Fruit fly (Drosophila melanogaster) whole organism, prepupa: ENCODE measurements around the gene Spn28F.

Experiments
- CG10669 ChIP-seq: fragments of 200-800 bp; sonication (Bioruptor generic); optimal IDR thresholded peaks from 3 replicates; lab custom pipeline; 2018; ENCODE audit warnings: missing biosample characterization, mild to moderate bottlenecking, missing genetic modification characterization, moderate library complexity
- CG11294 ChIP-seq: fragments of 200-800 bp; sonication (Bioruptor generic); IDR thresholded peaks from 2 replicates; pipeline ENCODE4 v1.3.6; 2022; ENCODE audit warnings: missing biosample characterization, missing genetic modification characterization
- CG11762 ChIP-seq: fragments of 200-800 bp; sonication (Bioruptor generic); optimal IDR thresholded peaks from 3 replicates; lab custom pipeline; 2016; ENCODE audit warnings: missing biosample characterization, missing genetic modification characterization; ENCODE audit not compliant: insufficient read depth
- CG15336 ChIP-seq: fragments of 200-800 bp; sonication (Bioruptor generic); IDR thresholded peaks from 2 replicates; pipeline ENCODE4 v1.3.6; 2022; ENCODE audit warnings: missing biosample characterization, missing genetic modification characterization
- CG16779 ChIP-seq: fragments of 200-800 bp; sonication (Bioruptor generic); optimal IDR thresholded peaks from 3 replicates; lab custom pipeline; 2017; ENCODE audit warnings: missing biosample characterization, mild to moderate bottlenecking, missing genetic modification characterization
- CG3032 ChIP-seq: fragments of 200-800 bp; optimal IDR thresholded peaks from 2 replicates; lab custom pipeline; 2019; ENCODE audit warnings: missing biosample characterization, mild to moderate bottlenecking, missing genetic modification characterization, moderate library complexity
- CG31627 ChIP-seq: fragments of 200-800 bp; sonication (Bioruptor generic); optimal IDR thresholded peaks from 3 replicates; lab custom pipeline; 2016; ENCODE audit warnings: missing biosample characterization, missing genetic modification characterization
- CG32006 ChIP-seq: fragments of 200-800 bp; sonication (Bioruptor generic); optimal IDR thresholded peaks from 3 replicates; lab custom pipeline; 2017; ENCODE audit warnings: missing biosample characterization, mild to moderate bottlenecking, missing genetic modification characterization
- CG34406 ChIP-seq: fragments of 200-800 bp; sonication (Bioruptor generic); optimal IDR thresholded peaks from 3 replicates; lab custom pipeline; 2016; ENCODE audit warnings: missing biosample characterization, missing genetic modification characterization
- CG3919 ChIP-seq: fragments of 200-800 bp; sonication (Bioruptor generic); optimal IDR thresholded peaks from 3 replicates; lab custom pipeline; 2016; ENCODE audit warnings: missing biosample characterization, missing genetic modification characterization
- CG4318 ChIP-seq: fragments of 200-800 bp; sonication (Bioruptor generic); optimal IDR thresholded peaks from 3 replicates; lab custom pipeline; 2017; ENCODE audit warnings: missing biosample characterization, mild to moderate bottlenecking, missing genetic modification characterization
- CG6163 ChIP-seq: fragments of 200-800 bp; sonication (Bioruptor generic); IDR thresholded peaks from 3 replicates; pipeline ENCODE4 v1.3.6; 2022; ENCODE audit warnings: missing biosample characterization, missing genetic modification characterization
- CG6276 ChIP-seq: fragments of 200-800 bp; sonication (Bioruptor generic); optimal IDR thresholded peaks from 2 replicates; lab custom pipeline; 2017; ENCODE audit warnings: missing biosample characterization, mild to moderate bottlenecking, missing genetic modification characterization
- CG6792 ChIP-seq: fragments of 200-800 bp; sonication (Bioruptor generic); optimal IDR thresholded peaks from 3 replicates; lab custom pipeline; 2016; ENCODE audit warnings: missing biosample characterization, missing genetic modification characterization
- CG6808 ChIP-seq: fragments of 200-800 bp; sonication (Bioruptor generic); optimal IDR thresholded peaks from 3 replicates; lab custom pipeline; 2017; ENCODE audit warnings: missing biosample characterization, missing genetic modification characterization, mild to moderate bottlenecking, moderate library complexity, missing genetic modification reagents
- CG6854 ChIP-seq: fragments of 200-800 bp; sonication (Bioruptor generic); optimal IDR thresholded peaks from 2 replicates; lab custom pipeline; 2017; ENCODE audit warnings: missing biosample characterization, mild to moderate bottlenecking, missing genetic modification characterization
- CG8119 ChIP-seq: fragments of 200-800 bp; sonication (Bioruptor generic); IDR thresholded peaks from 3 replicates; pipeline ENCODE4 v1.3.6; 2022; ENCODE audit warnings: missing biosample characterization, missing genetic modification characterization
- CG8319 ChIP-seq: fragments of 200-800 bp; sonication (Bioruptor generic); optimal IDR thresholded peaks from 3 replicates; lab custom pipeline; 2016; ENCODE audit warnings: missing biosample characterization, missing genetic modification characterization
- CG8632 ChIP-seq: fragments of 200-800 bp; sonication (Bioruptor generic); optimal IDR thresholded peaks from 3 replicates; lab custom pipeline; 2016; ENCODE audit warnings: missing biosample characterization, missing genetic modification characterization
- CG9139 ChIP-seq: fragments of 200-800 bp; sonication (Bioruptor generic); optimal IDR thresholded peaks from 3 replicates; lab custom pipeline; 2017; ENCODE audit warnings: missing biosample characterization, mild to moderate bottlenecking, missing genetic modification characterization
- Eip75B ChIP-seq: fragments of 200-800 bp; sonication (Bioruptor generic); optimal IDR thresholded peaks from 3 replicates; lab custom pipeline; 2016; ENCODE audit warnings: missing biosample characterization, missing genetic modification characterization
- Eip78C ChIP-seq: fragments of 200-800 bp; sonication (Bioruptor generic); peaks from one replicate; lab custom pipeline; 2016; ENCODE audit warnings: missing biosample characterization, missing genetic modification characterization
- Eip93F ChIP-seq: fragments of 200-800 bp; sonication (Bioruptor generic); optimal IDR thresholded peaks from 2 replicates; lab custom pipeline; 2016; ENCODE audit warnings: missing biosample characterization, mild to moderate bottlenecking, missing genetic modification characterization
- Ets21C ChIP-seq: fragments of 200-800 bp; sonication (Bioruptor generic); optimal IDR thresholded peaks from 3 replicates; lab custom pipeline; 2016; ENCODE audit warnings: missing biosample characterization, missing genetic modification characterization
- Ets96B ChIP-seq: fragments of 200-800 bp; optimal IDR thresholded peaks from 2 replicates; lab custom pipeline; 2019; ENCODE audit warnings: missing biosample characterization, mild to moderate bottlenecking, missing genetic modification characterization, moderate library complexity
- Gug ChIP-seq: fragments of 200-800 bp; sonication (Bioruptor generic); IDR thresholded peaks from 2 replicates; pipeline ENCODE4 v1.3.6; 2022; ENCODE audit warnings: missing biosample characterization, missing genetic modification characterization
- Hr38 ChIP-seq: sonication (Bioruptor generic); optimal IDR thresholded peaks from 2 replicates; lab custom pipeline; 2016; ENCODE audit warnings: missing biosample characterization, missing genetic modification characterization
- Hr39 ChIP-seq: fragments of 200-800 bp; sonication (Bioruptor generic); optimal IDR thresholded peaks from 2 replicates; lab custom pipeline; 2016; ENCODE audit warnings: missing biosample characterization, missing genetic modification characterization
- Hr4 ChIP-seq: fragments of 200-800 bp; sonication (Bioruptor generic); optimal IDR thresholded peaks from 3 replicates; lab custom pipeline; 2016; ENCODE audit warnings: missing biosample characterization, missing genetic modification characterization
- Lpt ChIP-seq: fragments of 200-800 bp; sonication (Bioruptor generic); optimal IDR thresholded peaks from 3 replicates; lab custom pipeline; 2016; ENCODE audit warnings: missing biosample characterization, missing genetic modification characterization
- Met ChIP-seq: fragments of 200-800 bp; sonication (Bioruptor generic); optimal IDR thresholded peaks from 3 replicates; lab custom pipeline; 2016; ENCODE audit warnings: missing biosample characterization, missing genetic modification characterization
- OdsH ChIP-seq: fragments of 200-800 bp; sonication (Bioruptor generic); optimal IDR thresholded peaks from 3 replicates; lab custom pipeline; 2016; ENCODE audit warnings: missing biosample characterization, missing genetic modification characterization
- Smox ChIP-seq: fragments of 200-800 bp; sonication (Bioruptor generic); optimal IDR thresholded peaks from 3 replicates; lab custom pipeline; 2016; ENCODE audit warnings: missing biosample characterization, missing genetic modification characterization
- Sox102F ChIP-seq: fragments of 200-800 bp; sonication (Bioruptor generic); optimal IDR thresholded peaks from 2 replicates; lab custom pipeline; 2016; ENCODE audit warnings: missing biosample characterization, mild to moderate bottlenecking, missing genetic modification characterization
- Sox14 ChIP-seq: fragments of 200-800 bp; sonication (Bioruptor generic); optimal IDR thresholded peaks from 3 replicates; lab custom pipeline; 2016; ENCODE audit warnings: missing biosample characterization, missing genetic modification characterization
- Sox15 ChIP-seq: fragments of 200-800 bp; sonication (Bioruptor generic); optimal IDR thresholded peaks from 3 replicates; lab custom pipeline; 2016; ENCODE audit warnings: missing biosample characterization, missing genetic modification characterization
- achi ChIP-seq: fragments of 200-800 bp; sonication (Bioruptor generic); optimal IDR thresholded peaks from 3 replicates; lab custom pipeline; 2016; ENCODE audit warnings: missing biosample characterization, missing genetic modification characterization
- acj6 ChIP-seq: fragments of 200-800 bp; sonication (Bioruptor generic); optimal IDR thresholded peaks from 3 replicates; lab custom pipeline; 2016; ENCODE audit warnings: missing biosample characterization, missing genetic modification characterization
- cyc ChIP-seq: fragments of 200-800 bp; sonication (Bioruptor generic); optimal IDR thresholded peaks from 3 replicates; lab custom pipeline; 2016; ENCODE audit warnings: missing biosample characterization, missing genetic modification characterization
- dac ChIP-seq: fragments of 200-800 bp; sonication (Bioruptor generic); optimal IDR thresholded peaks from 2 replicates; lab custom pipeline; 2017; ENCODE audit warnings: missing biosample characterization, mild to moderate bottlenecking, missing genetic modification characterization
- dsx ChIP-seq: fragments of 200-800 bp; optimal IDR thresholded peaks from 3 replicates; lab custom pipeline; 2019; ENCODE audit warnings: missing biosample characterization, mild to moderate bottlenecking, missing genetic modification characterization, moderate library complexity; ENCODE audit not compliant: poor library complexity, severe bottlenecking
- eg ChIP-seq: fragments of 200-800 bp; sonication (Bioruptor generic); IDR thresholded peaks from 3 replicates; pipeline ENCODE4 v1.3.6; 2022; ENCODE audit warnings: missing biosample characterization, missing genetic modification characterization
- esn ChIP-seq: fragments of 200-800 bp; sonication (Bioruptor generic); optimal IDR thresholded peaks from 2 replicates; lab custom pipeline; 2016; ENCODE audit warnings: missing biosample characterization, mild to moderate bottlenecking, missing genetic modification characterization, moderate library complexity
- fd59A ChIP-seq: fragments of 200-800 bp; sonication (Bioruptor generic); optimal IDR thresholded peaks from 2 replicates; lab custom pipeline; 2017; ENCODE audit warnings: missing biosample characterization, mild to moderate bottlenecking, missing genetic modification characterization, missing genetic modification reagents
- fd85E ChIP-seq: fragments of 200-800 bp; sonication (Bioruptor generic); optimal IDR thresholded peaks from 3 replicates; lab custom pipeline; 2016; ENCODE audit warnings: missing biosample characterization, missing genetic modification characterization
- fkh ChIP-seq: fragments of 200-800 bp; sonication (Bioruptor generic); optimal IDR thresholded peaks from 3 replicates; lab custom pipeline; 2017; ENCODE audit warnings: missing biosample characterization, mild to moderate bottlenecking, missing genetic modification characterization, moderate library complexity
- lz ChIP-seq: fragments of 200-800 bp; sonication (Bioruptor generic); optimal IDR thresholded peaks from 3 replicates; lab custom pipeline; 2016; ENCODE audit warnings: missing biosample characterization, missing genetic modification characterization
- net ChIP-seq: fragments of 200-800 bp; sonication (Bioruptor generic); optimal IDR thresholded peaks from 3 replicates; lab custom pipeline; 2016; ENCODE audit warnings: missing biosample characterization, missing genetic modification characterization
- salr ChIP-seq, 2 experiments: fragments of 200-800 bp; sonication (Bioruptor generic); optimal IDR thresholded peaks; 3 replicates each; lab custom pipeline; 2016 to 2018; ENCODE audit warnings: missing biosample characterization in 2 of 2, missing genetic modification characterization in 2 of 2, mild to moderate bottlenecking in 1 of 2
- svp ChIP-seq: fragments of 200-800 bp; sonication (Bioruptor generic); peaks from one replicate; lab custom pipeline; 2016; ENCODE audit warnings: missing biosample characterization, missing genetic modification characterization
- topi ChIP-seq: fragments of 200-800 bp; sonication (Bioruptor generic); optimal IDR thresholded peaks from 3 replicates; lab custom pipeline; 2016; ENCODE audit warnings: missing biosample characterization, missing genetic modification characterization
- vri ChIP-seq: fragments of 200-800 bp; sonication (Bioruptor generic); optimal IDR thresholded peaks from 3 replicates; lab custom pipeline; 2016; ENCODE audit warnings: missing biosample characterization, mild to moderate bottlenecking, missing genetic modification characterization

Spn28F gene

DNA sequence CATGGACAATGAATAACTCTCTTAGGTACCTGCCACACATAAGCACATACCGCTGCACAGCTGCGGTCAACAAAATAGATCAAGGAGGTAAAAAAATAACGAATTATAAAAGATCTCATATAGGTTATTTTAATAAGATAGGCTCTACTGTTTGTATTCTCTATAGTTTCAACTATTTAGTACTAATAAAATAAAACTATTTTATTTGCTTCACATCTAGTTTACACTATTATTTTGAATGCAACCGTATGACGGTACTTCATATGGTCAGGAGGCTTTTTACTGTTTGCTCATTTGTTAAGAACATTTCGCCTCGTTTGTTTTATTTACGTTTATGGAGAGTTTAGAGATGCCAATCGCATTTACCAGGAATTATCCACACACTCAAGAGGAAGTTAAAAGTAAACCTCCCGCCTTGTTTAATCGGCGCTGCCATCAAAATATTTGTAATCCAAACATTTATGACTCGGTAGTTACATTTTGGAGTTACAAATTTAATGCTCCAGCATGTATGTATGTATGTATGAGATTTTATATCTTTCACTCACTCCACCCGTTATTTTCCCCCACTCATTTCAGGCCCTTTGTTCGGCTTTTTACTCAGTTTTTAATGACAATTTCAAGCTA lies 33.5 kb upstream of the Spn28F start:
- peak; percentile 15 for TF ChIP-seq Sox14 (GFP tag; lab: Kevin White, UChicago)
- TF ChIP-seq CG11294, result 0 out of 2 replicates have a peak, but pooled peaks have one; percentile 34
- TF ChIP-seq Eip93F (GFP tag; lab: Kevin White, UChicago), result no peak
- TF ChIP-seq OdsH (GFP tag; lab: Kevin White, UChicago), result peak; percentile 67
- TF ChIP-seq Hr4, result peak; percentile 86
- peak; percentile 58 for TF ChIP-seq CG3919 (GFP tag; lab: Kevin White, UChicago)
- no peak for TF ChIP-seq fd85E (GFP tag; lab: Kevin White, UChicago)
- no peak for TF ChIP-seq CG6854 (GFP tag; lab: Kevin White, UChicago)
- TF ChIP-seq CG6808 (GFP tag; lab: Kevin White, UChicago), result peak; percentile 56
- peak; percentile 53 for TF ChIP-seq net
- TF ChIP-seq CG3032, result peak; percentile 72
- TF ChIP-seq CG6276 (GFP tag; lab: Kevin White, UChicago), result peak; percentile 76
- peak; percentile 87 for TF ChIP-seq eg (GFP tag; lab: Robert Waterston, UW)
- peak; percentile 87 for TF ChIP-seq CG8119 (GFP tag; lab: Robert Waterston, UW)
- TF ChIP-seq salr (GFP tag; optimal IDR thresholded peaks at IDR 0.05; lab: Kevin White, UChicago), result peak; percentile 10 to 64
- peak; percentile 44 for TF ChIP-seq CG9139 (GFP tag; lab: Kevin White, UChicago)
- peak; percentile 91 for TF ChIP-seq CG15336 (GFP tag; lab: Robert Waterston, UW)
- TF ChIP-seq CG6163 (GFP tag; lab: Robert Waterston, UW), result peak; percentile 81
- TF ChIP-seq vri (GFP tag; lab: Kevin White, UChicago), result peak; percentile 13
- TF ChIP-seq esn (GFP tag; lab: Kevin White, UChicago), result peak; percentile 70
- peak; percentile 52 for TF ChIP-seq Gug (GFP tag; lab: Robert Waterston, UW)
- peak; percentile 36 for TF ChIP-seq dac
- peak; percentile 85 for TF ChIP-seq Eip78C (GFP tag; lab: Kevin White, UChicago)
- peak; percentile 30 for TF ChIP-seq fd59A
- TF ChIP-seq lz, result peak; percentile 61
- peak; percentile 74 for TF ChIP-seq CG34406 (GFP tag; lab: Kevin White, UChicago)
- TF ChIP-seq Ets21C (GFP tag; lab: Kevin White, UChicago), result peak; percentile 7
- peak; percentile 81 for TF ChIP-seq CG32006
- peak; percentile 67 for TF ChIP-seq dsx (GFP tag; lab: Kevin White, UChicago)
- peak; percentile 41 for TF ChIP-seq Sox102F
- peak; percentile 25 for TF ChIP-seq Met (GFP tag; lab: Kevin White, UChicago)
- TF ChIP-seq CG10669 (GFP tag; lab: Kevin White, UChicago), result peak; percentile 70
- TF ChIP-seq Eip75B (GFP tag; lab: Kevin White, UChicago), result peak; percentile 65
- peak; percentile 75 for TF ChIP-seq fkh (GFP tag; lab: Kevin White, UChicago)
- TF ChIP-seq CG8632 (GFP tag; lab: Kevin White, UChicago), result peak; percentile 60
- TF ChIP-seq acj6, result peak; percentile 70
- peak; percentile 55 for TF ChIP-seq Hr39 (GFP tag; lab: Kevin White, UChicago)
- peak; percentile 60 for TF ChIP-seq CG4318 (GFP tag; lab: Kevin White, UChicago)
- TF ChIP-seq CG6792 (GFP tag; lab: Kevin White, UChicago), result peak; percentile 54
- peak; percentile 76 for TF ChIP-seq achi (GFP tag; lab: Kevin White, UChicago)
- TF ChIP-seq Hr38 (GFP tag; lab: Kevin White, UChicago), result no peak
- peak; percentile 41 for TF ChIP-seq CG16779
- peak; percentile 0 for TF ChIP-seq cyc (GFP tag; lab: Kevin White, UChicago)
- peak; percentile 50 for TF ChIP-seq CG11762 (GFP tag; lab: Kevin White, UChicago)
- TF ChIP-seq CG31627 (GFP tag; lab: Kevin White, UChicago), result peak; percentile 42
- TF ChIP-seq Lpt (GFP tag; lab: Kevin White, UChicago), result peak; percentile 58
- TF ChIP-seq Smox (GFP tag; lab: Kevin White, UChicago), result peak; percentile 63
- peak; percentile 31 for TF ChIP-seq topi
- peak; percentile 6 for TF ChIP-seq CG8319 (GFP tag; lab: Kevin White, UChicago)
- TF ChIP-seq Sox15, result peak; percentile 33
- TF ChIP-seq svp (GFP tag; lab: Kevin White, UChicago), result peak; percentile 77
- TF ChIP-seq Ets96B (tag; lab: Kevin White, UChicago), result peak; percentile 79
